Worm (Caenorhabditis elegans): ENCODE results near the gene T04F3.4.

The T04F3.4 gene

DNA sequence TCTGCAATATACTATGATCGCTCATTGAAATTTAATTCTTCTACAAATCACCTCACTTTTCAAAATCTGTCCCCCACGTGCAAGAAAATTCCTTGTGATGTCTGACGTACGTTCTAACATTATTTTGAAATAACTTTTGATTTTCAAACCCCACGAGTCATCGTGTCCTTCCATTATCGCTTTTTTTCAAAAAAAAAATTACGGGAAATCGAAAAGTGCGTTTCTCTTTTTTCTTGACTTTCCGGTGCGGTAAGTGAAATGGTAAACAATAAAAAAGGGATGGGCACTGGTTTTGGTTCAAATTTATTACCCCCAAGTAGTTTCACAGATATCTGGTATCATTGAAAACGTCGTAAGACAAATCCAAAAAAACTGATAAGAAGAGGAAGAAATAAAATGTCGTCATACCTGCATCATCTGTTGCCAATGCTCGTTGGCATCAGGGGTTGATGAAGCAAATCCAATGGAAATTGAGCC, 40.7 kb upstream of the T04F3.4 start (continued):
- TF ChIP-seq zfp-2 (tag; optimal IDR thresholded peaks at IDR 0.05) = no peak
- peak; percentile 37 for TF ChIP-seq cey-2 (tag; optimal IDR thresholded peaks at IDR 0.05; ENCODE audit: borderline replicate concordance, insufficient read depth)
- peak; percentile 8 for TF ChIP-seq nhr-48 (tag; optimal IDR thresholded peaks at IDR 0.05)
- TF ChIP-seq F37D6.2 (tag; optimal IDR thresholded peaks at IDR 0.05) = no peak
- no peak for TF ChIP-seq unc-39 (tag; optimal IDR thresholded peaks at IDR 0.05)
- TF ChIP-seq mxl-2 (GFP tag; conservative IDR thresholded peaks at IDR 0.05) = no peak
- no peak for TF ChIP-seq ceh-62 (tag; optimal IDR thresholded peaks at IDR 0.05)
- TF ChIP-seq F49E8.2 (tag; optimal IDR thresholded peaks at IDR 0.05; ENCODE audit: borderline replicate concordance) = no peak
- peak; percentile 70 for TF ChIP-seq dmd-6 (GFP tag; IDR thresholded peaks at IDR 0.05)
- no peak for TF ChIP-seq unc-62 (GFP tag; optimal IDR thresholded peaks at IDR 0.05 in 1 of 2)
- TF ChIP-seq unc-62 (tag; optimal IDR thresholded peaks at IDR 0.05) = no peak
- no peak for TF ChIP-seq egl-43 (GFP tag; IDR thresholded peaks at IDR 0.05)
- TF ChIP-seq fos-1 (tag; optimal IDR thresholded peaks at IDR 0.05) = no peak
- no peak for TF ChIP-seq nhr-10 (tag; optimal IDR thresholded peaks at IDR 0.05)
- no peak for TF ChIP-seq tag-97 (GFP tag; IDR thresholded peaks at IDR 0.05)
- no peak for TF ChIP-seq ctbp-1 (GFP tag; IDR thresholded peaks at IDR 0.05)
- TF ChIP-seq lin-38 (GFP tag; IDR thresholded peaks at IDR 0.05) = no peak
- TF ChIP-seq zag-1 (tag; optimal IDR thresholded peaks at IDR 0.05) = no peak
- TF ChIP-seq daf-12 (tag; optimal IDR thresholded peaks at IDR 0.05) = no peak
- no peak for TF ChIP-seq nhr-76 (tag; optimal IDR thresholded peaks at IDR 0.05)
- TF ChIP-seq gei-8 (GFP tag; optimal IDR thresholded peaks at IDR 0.05) = peak; percentile 55
- TF ChIP-seq R02D3.7 (tag; optimal IDR thresholded peaks at IDR 0.05) = no peak
- no peak for TF ChIP-seq egl-27 (tag; optimal IDR thresholded peaks at IDR 0.05)
- TF ChIP-seq sdz-12 (GFP tag; optimal IDR thresholded peaks at IDR 0.05) = no peak
- no peak for TF ChIP-seq rbr-2 (tag; optimal IDR thresholded peaks at IDR 0.05)
- no peak for TF ChIP-seq skn-1 (tag; optimal IDR thresholded peaks at IDR 0.05)
- TF ChIP-seq dve-1 (tag; optimal IDR thresholded peaks at IDR 0.05; ENCODE audit: insufficient read depth) = peak; percentile 28
- no peak for TF ChIP-seq daf-8 (GFP tag; IDR thresholded peaks at IDR 0.05)
- no peak for TF ChIP-seq ceh-44 (GFP tag; IDR thresholded peaks at IDR 0.05)
- TF ChIP-seq nhr-25 (tag; optimal IDR thresholded peaks at IDR 0.05; ENCODE audit: borderline replicate concordance, insufficient read depth) = peak; percentile 33
- TF ChIP-seq aly-2 (tag; optimal IDR thresholded peaks at IDR 0.05) = no peak
- no peak for TF ChIP-seq ZK546.5 (tag; optimal IDR thresholded peaks at IDR 0.05)
- no peak for TF ChIP-seq daf-19 (GFP tag; conservative IDR thresholded peaks at IDR 0.05)
- no peak for TF ChIP-seq madf-5 (GFP tag; IDR thresholded peaks at IDR 0.05)
- TF ChIP-seq nhr-6 (tag; optimal IDR thresholded peaks at IDR 0.05) = no peak

DNA sequence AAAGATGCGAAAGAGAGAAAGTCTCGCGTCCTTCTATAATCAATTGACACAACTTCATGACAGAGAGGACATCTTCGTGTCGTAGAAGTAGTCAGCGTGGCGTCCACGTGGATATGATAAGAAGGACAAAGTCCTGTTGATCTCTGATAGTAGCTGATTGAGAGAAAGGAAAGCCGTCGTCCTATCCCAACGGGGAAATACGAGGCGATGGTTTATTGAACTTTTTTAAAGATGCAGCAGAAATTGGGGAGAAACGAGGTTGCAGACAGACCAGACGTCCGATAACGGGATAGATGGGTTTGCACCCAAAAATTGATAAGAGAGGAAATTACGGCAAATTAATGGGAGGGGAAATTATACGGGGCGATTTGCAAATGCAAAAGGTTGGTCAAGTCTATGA, 39.7 kb upstream of the T04F3.4 start:
- TF ChIP-seq F44E2.7 (GFP tag; IDR thresholded peaks at IDR 0.05) (no peak), nhr-28 (tag; optimal IDR thresholded peaks at IDR 0.05) (peak; percentile 86), gei-8 (GFP tag; optimal IDR thresholded peaks at IDR 0.05) (peak; percentile 86), cey-2 (tag; optimal IDR thresholded peaks at IDR 0.05; ENCODE audit: borderline replicate concordance, insufficient read depth) (peak; percentile 94), lin-38 (GFP tag; IDR thresholded peaks at IDR 0.05) (no peak), Y105C5A.15 (GFP tag; IDR thresholded peaks at IDR 0.05) (no peak), ceh-32 (tag; optimal IDR thresholded peaks at IDR 0.05; ENCODE audit: poor library complexity) (no peak), dmd-8 (GFP tag; IDR thresholded peaks at IDR 0.05) (no peak), nhr-42 (GFP tag; IDR thresholded peaks at IDR 0.05) (no peak), rbr-2 (tag; optimal IDR thresholded peaks at IDR 0.05) (peak; percentile 6), Y75B8A.6 (GFP tag; IDR thresholded peaks at IDR 0.05) (no peak), hlh-30 (tag; optimal IDR thresholded peaks at IDR 0.05; ENCODE audit: insufficient read depth) (peak; percentile 69), nhr-77 (tag; optimal IDR thresholded peaks at IDR 0.05) (no peak), pqm-1 (tag; optimal IDR thresholded peaks at IDR 0.05) (peak; percentile 39), daf-19 (GFP tag; conservative IDR thresholded peaks at IDR 0.05) (no peak), unc-39 (tag; optimal IDR thresholded peaks at IDR 0.05) (no peak), saeg-2 (GFP tag; IDR thresholded peaks at IDR 0.05) (0 out of 2 replicates have a peak, but pooled peaks have one; percentile 24), dpl-1 (GFP tag; optimal IDR thresholded peaks at IDR 0.05) (no peak), ctbp-1 (GFP tag; IDR thresholded peaks at IDR 0.05) (peak; percentile 45; the same call in 1 of the 2 replicates), dve-1 (tag; optimal IDR thresholded peaks at IDR 0.05; ENCODE audit: insufficient read depth) (peak; percentile 81), lsy-2 (tag; optimal IDR thresholded peaks at IDR 0.05) (peak in 1 of 2 experiments; percentile 73), egl-43 (GFP tag; IDR thresholded peaks at IDR 0.05) (no peak), F26F4.8 (GFP tag; conservative IDR thresholded peaks at IDR 0.05) (no peak), pha-4 (GFP tag; IDR thresholded peaks at IDR 0.05) (no peak), pha-4 (tag; optimal IDR thresholded peaks at IDR 0.05) (no peak), nhr-6 (tag; optimal IDR thresholded peaks at IDR 0.05) (no peak), dmd-6 (GFP tag; IDR thresholded peaks at IDR 0.05) (peak; percentile 87)

Measured in whole organism, L4 larva.